Fruit fly (Drosophila melanogaster) Kc167 (cell line): ENCODE measurements around the gene CG10669.

Experiments used
- h ChIP-seq: fragments of >200 bp; optimal IDR thresholded peaks from 3 replicates; lab custom pipeline; 2018; ENCODE audit warnings: missing external identifiers
- psq ChIP-seq: fragments of >200 bp; optimal IDR thresholded peaks from 2 replicates; lab custom pipeline; 2017; ENCODE audit warnings: missing external identifiers

- no peak for TF ChIP-seq h (lab: Kevin White, UChicago)
- no peak for TF ChIP-seq psq (lab: Kevin White, UChicago)
Observed at dm6 chr3R:25320051-25320705, 14.9 kb downstream of the CG10669 start, which contains the start of gene CG10560.
